Fruit fly (Drosophila melanogaster) whole organism, embryonic: Measurements from ENCODE around the gene CG5386.

ENCODE experiments used
- Abd-B ChIP-seq: fragments of 200-800 bp; sonication (Bioruptor generic); optimal IDR thresholded peaks from 2 replicates; lab custom pipeline; 2018; ENCODE audit warnings: missing biosample characterization, mild to moderate bottlenecking, missing genetic modification characterization, moderate library complexity
- Antp ChIP-seq: fragments of 200-800 bp; sonication (Bioruptor generic); optimal IDR thresholded peaks from 3 replicates; lab custom pipeline; 2016; ENCODE audit warnings: missing biosample characterization, missing genetic modification characterization
- BtbVII ChIP-seq: fragments of 200-800 bp; sonication (Bioruptor generic); optimal IDR thresholded peaks from 3 replicates; lab custom pipeline; 2017; ENCODE audit warnings: missing biosample characterization, mild to moderate bottlenecking, missing genetic modification characterization
- Bteb2 ChIP-seq: fragments of 200-800 bp; sonication (Bioruptor generic); optimal IDR thresholded peaks from 2 replicates; lab custom pipeline; 2016; ENCODE audit warnings: missing biosample characterization, missing genetic modification characterization
- CG10147 ChIP-seq: fragments of 200-800 bp; sonication (Bioruptor generic); optimal IDR thresholded peaks from 2 replicates; lab custom pipeline; 2019; ENCODE audit warnings: missing biosample characterization, mild to moderate bottlenecking, missing genetic modification characterization, moderate library complexity
- CG11247 ChIP-seq: fragments of 200-800 bp; sonication (Bioruptor generic); IDR thresholded peaks from 2 replicates; pipeline ENCODE4 v1.3.6; 2022; ENCODE audit warnings: missing biosample characterization, missing genetic modification characterization
- CG12071 ChIP-seq: fragments of 200-800 bp; sonication (Bioruptor generic); optimal IDR thresholded peaks from 3 replicates; lab custom pipeline; 2018; ENCODE audit warnings: missing biosample characterization, mild to moderate bottlenecking, missing genetic modification characterization
- CG12299 ChIP-seq: fragments of 200-800 bp; sonication (Bioruptor generic); optimal IDR thresholded peaks from 2 replicates; lab custom pipeline; 2018; ENCODE audit warnings: missing biosample characterization, mild to moderate bottlenecking, missing genetic modification characterization
- CG14441 ChIP-seq: fragments of 200-800 bp; sonication (Bioruptor generic); IDR thresholded peaks from 2 replicates; pipeline ENCODE4 v1.3.6; 2022; ENCODE audit warnings: missing biosample characterization, missing genetic modification characterization
- CG15696 ChIP-seq: fragments of 200-800 bp; sonication (Bioruptor generic); optimal IDR thresholded peaks from 2 replicates; lab custom pipeline; 2019; ENCODE audit warnings: missing biosample characterization, mild to moderate bottlenecking, missing genetic modification characterization, moderate library complexity
- CG17912 ChIP-seq: fragments of 200-800 bp; sonication (Bioruptor generic); optimal IDR thresholded peaks from 2 replicates; lab custom pipeline; 2018; ENCODE audit warnings: missing biosample characterization, mild to moderate bottlenecking, missing genetic modification characterization
- CG2129 ChIP-seq: fragments of 200-800 bp; sonication (Bioruptor generic); IDR thresholded peaks from 2 replicates; pipeline ENCODE4 v1.3.6; 2022; ENCODE audit warnings: missing biosample characterization, missing genetic modification characterization; ENCODE audit not compliant: partially characterized antibody
- CG32532 ChIP-seq: fragments of 200-800 bp; sonication (Bioruptor generic); IDR thresholded peaks from 2 replicates; pipeline ENCODE4 v1.3.6; 2022; ENCODE audit warnings: missing biosample characterization, missing genetic modification characterization
- CG5180 ChIP-seq: fragments of 200-800 bp; sonication (Bioruptor generic); optimal IDR thresholded peaks from 3 replicates; lab custom pipeline; 2017; ENCODE audit warnings: missing biosample characterization, missing genetic modification characterization, mild to moderate bottlenecking, moderate library complexity, missing genetic modification reagents
- CG6683 ChIP-seq: fragments of 200-800 bp; sonication (Bioruptor generic); optimal IDR thresholded peaks from 2 replicates; lab custom pipeline; 2017; ENCODE audit warnings: missing biosample characterization, mild to moderate bottlenecking, missing genetic modification characterization, missing genetic modification reagents
- Camta ChIP-seq: fragments of 200-800 bp; sonication (Bioruptor generic); optimal IDR thresholded peaks from 2 replicates; lab custom pipeline; 2016; ENCODE audit warnings: missing biosample characterization, missing genetic modification characterization
- Dip3 ChIP-seq: fragments of 200-800 bp; sonication (Bioruptor generic); optimal IDR thresholded peaks from 3 replicates; lab custom pipeline; 2016; ENCODE audit warnings: missing biosample characterization, missing genetic modification characterization
- ERR ChIP-seq: fragments of 200-800 bp; sonication (Bioruptor generic); optimal IDR thresholded peaks from 2 replicates; lab custom pipeline; 2016; ENCODE audit warnings: missing biosample characterization, missing genetic modification characterization
- Gug ChIP-seq: fragments of 200-800 bp; sonication (Bioruptor generic); IDR thresholded peaks from 4 replicates; pipeline ENCODE4 v1.3.6; 2022; ENCODE audit warnings: missing biosample characterization, missing genetic modification characterization
- MBD-R2 ChIP-seq: fragments of 200-800 bp; sonication (Bioruptor generic); IDR thresholded peaks from 2 replicates; pipeline ENCODE4 v1.3.6; 2022; ENCODE audit warnings: missing biosample characterization, missing genetic modification characterization
- MTF-1 ChIP-seq: fragments of 200-800 bp; sonication (Bioruptor generic); optimal IDR thresholded peaks from 2 replicates; lab custom pipeline; 2018; ENCODE audit warnings: missing biosample characterization, mild to moderate bottlenecking, missing genetic modification characterization, borderline replicate concordance
- NfI ChIP-seq: fragments of 200-800 bp; sonication (Bioruptor generic); optimal IDR thresholded peaks from 3 replicates; lab custom pipeline; 2018; ENCODE audit warnings: missing biosample characterization, mild to moderate bottlenecking, missing genetic modification characterization, moderate library complexity
- Optix ChIP-seq: fragments of 200-800 bp; sonication (Bioruptor generic); IDR thresholded peaks from 3 replicates; pipeline ENCODE4 v1.3.6; 2022; ENCODE audit warnings: missing biosample characterization, missing genetic modification characterization
- Poxn ChIP-seq: fragments of 200-800 bp; sonication (Bioruptor generic); IDR thresholded peaks from 2 replicates; pipeline ENCODE4 v1.3.6; 2022; ENCODE audit warnings: missing biosample characterization, missing genetic modification characterization
- Ptx1 ChIP-seq: fragments of 200-800 bp; sonication (Bioruptor generic); IDR thresholded peaks from 2 replicates; pipeline ENCODE4 v1.3.6; 2022; ENCODE audit warnings: missing biosample characterization, missing genetic modification characterization
- Scr ChIP-seq: fragments of 200-800 bp; sonication (Bioruptor generic); IDR thresholded peaks from 2 replicates; pipeline ENCODE4 v1.3.6; 2022; ENCODE audit warnings: missing biosample characterization, missing genetic modification characterization; ENCODE audit not compliant: partially characterized antibody
- Sox100B ChIP-seq: fragments of 200-800 bp; sonication (Bioruptor generic); optimal IDR thresholded peaks from 3 replicates; lab custom pipeline; 2018; ENCODE audit warnings: missing biosample characterization, mild to moderate bottlenecking, missing genetic modification characterization
- Spps ChIP-seq: fragments of 200-800 bp; sonication (Bioruptor generic); optimal IDR thresholded peaks from 2 replicates; lab custom pipeline; 2018; ENCODE audit warnings: missing biosample characterization, mild to moderate bottlenecking, missing genetic modification characterization
- amos ChIP-seq: fragments of 200-800 bp; sonication (Bioruptor generic); IDR thresholded peaks from 2 replicates; pipeline ENCODE4 v1.3.6; 2022; ENCODE audit warnings: missing biosample characterization, missing genetic modification characterization; ENCODE audit not compliant: partially characterized antibody
- aop ChIP-seq: fragments of 200-800 bp; sonication (Bioruptor generic); IDR thresholded peaks from 2 replicates; pipeline ENCODE4 v1.3.6; 2022; ENCODE audit warnings: missing biosample characterization, missing genetic modification characterization
- bab2 ChIP-seq: fragments of 200-800 bp; sonication (Bioruptor generic); optimal IDR thresholded peaks from 2 replicates; lab custom pipeline; 2016; ENCODE audit warnings: missing biosample characterization, missing genetic modification characterization
- ems ChIP-seq: fragments of 200-800 bp; sonication (Bioruptor generic); optimal IDR thresholded peaks from 3 replicates; lab custom pipeline; 2016; ENCODE audit warnings: missing biosample characterization, missing genetic modification characterization
- gem ChIP-seq: fragments of 200-800 bp; sonication (Bioruptor generic); optimal IDR thresholded peaks from 2 replicates; lab custom pipeline; 2019; ENCODE audit warnings: missing biosample characterization, mild to moderate bottlenecking, missing genetic modification characterization, moderate library complexity
- hb ChIP-seq: fragments of 200-800 bp; sonication (Bioruptor generic); IDR thresholded peaks from 3 replicates; pipeline ENCODE4 v1.3.6; 2022; ENCODE audit warnings: missing biosample characterization, missing genetic modification characterization; ENCODE audit not compliant: partially characterized antibody
- her ChIP-seq: fragments of 200-800 bp; sonication (Bioruptor generic); optimal IDR thresholded peaks from 2 replicates; lab custom pipeline; 2016; ENCODE audit warnings: missing biosample characterization, missing genetic modification characterization
- jumu ChIP-seq: fragments of 200-800 bp; sonication (Bioruptor generic); optimal IDR thresholded peaks from 3 replicates; lab custom pipeline; 2016; ENCODE audit warnings: missing biosample characterization, missing genetic modification characterization
- lilli ChIP-seq: fragments of 200-800 bp; sonication (Bioruptor generic); optimal IDR thresholded peaks from 3 replicates; lab custom pipeline; 2016; ENCODE audit warnings: missing biosample characterization, missing genetic modification characterization
- maf-S ChIP-seq: fragments of 200-800 bp; sonication (Bioruptor generic); optimal IDR thresholded peaks from 2 replicates; lab custom pipeline; 2016; ENCODE audit warnings: missing biosample characterization, missing genetic modification characterization
- nerfin-1 ChIP-seq: fragments of 200-800 bp; sonication (Bioruptor generic); optimal IDR thresholded peaks from 3 replicates; lab custom pipeline; 2019; ENCODE audit warnings: missing biosample characterization, mild to moderate bottlenecking, missing genetic modification characterization, moderate library complexity
- odd ChIP-seq: fragments of 200-800 bp; sonication (Bioruptor generic); optimal IDR thresholded peaks from 2 replicates; lab custom pipeline; 2017; ENCODE audit warnings: missing biosample characterization, mild to moderate bottlenecking, missing genetic modification characterization
- onecut ChIP-seq: fragments of 200-800 bp; sonication (Bioruptor generic); IDR thresholded peaks from 2 replicates; pipeline ENCODE4 v1.3.6; 2022; ENCODE audit warnings: missing biosample characterization, missing genetic modification characterization
- ranshi ChIP-seq: fragments of 200-800 bp; sonication (Bioruptor generic); IDR thresholded peaks from 2 replicates; pipeline ENCODE4 v1.3.6; 2022; ENCODE audit warnings: missing biosample characterization, missing genetic modification characterization
- seq ChIP-seq: fragments of 200-800 bp; sonication (Bioruptor generic); IDR thresholded peaks from 2 replicates; pipeline ENCODE4 v1.3.6; 2022; ENCODE audit warnings: missing biosample characterization, missing genetic modification characterization
- sisA ChIP-seq: fragments of 200-800 bp; sonication (Bioruptor generic); IDR thresholded peaks from 2 replicates; pipeline ENCODE4 v1.3.6; 2022; ENCODE audit warnings: missing biosample characterization, missing genetic modification characterization
- sr ChIP-seq: fragments of 200-800 bp; sonication (Bioruptor generic); IDR thresholded peaks from 3 replicates; pipeline ENCODE4 v1.3.6; 2022; ENCODE audit warnings: missing biosample characterization, missing genetic modification characterization
- tin ChIP-seq: fragments of 200-800 bp; sonication (Bioruptor generic); optimal IDR thresholded peaks from 3 replicates; lab custom pipeline; 2016; ENCODE audit warnings: missing biosample characterization, missing genetic modification characterization
- tna ChIP-seq: fragments of 200-800 bp; sonication (Bioruptor generic); IDR thresholded peaks from 2 replicates; pipeline ENCODE4 v1.3.6; 2022; ENCODE audit warnings: missing biosample characterization, missing genetic modification characterization; ENCODE audit not compliant: partially characterized antibody
- unpg ChIP-seq: fragments of 200-800 bp; sonication (Bioruptor generic); optimal IDR thresholded peaks from 3 replicates; lab custom pipeline; 2018; ENCODE audit warnings: missing biosample characterization, mild to moderate bottlenecking, missing genetic modification characterization, moderate library complexity
- wek ChIP-seq: fragments of 200-800 bp; sonication (Bioruptor generic); optimal IDR thresholded peaks from 3 replicates; lab custom pipeline; 2018; ENCODE audit warnings: missing biosample characterization, mild to moderate bottlenecking, missing genetic modification characterization, moderate library complexity
- wor ChIP-seq: fragments of 200-800 bp; sonication (Bioruptor generic); IDR thresholded peaks from 2 replicates; pipeline ENCODE4 v1.3.6; 2022; ENCODE audit warnings: missing biosample characterization, missing genetic modification characterization

The CG5386 gene

DNA sequence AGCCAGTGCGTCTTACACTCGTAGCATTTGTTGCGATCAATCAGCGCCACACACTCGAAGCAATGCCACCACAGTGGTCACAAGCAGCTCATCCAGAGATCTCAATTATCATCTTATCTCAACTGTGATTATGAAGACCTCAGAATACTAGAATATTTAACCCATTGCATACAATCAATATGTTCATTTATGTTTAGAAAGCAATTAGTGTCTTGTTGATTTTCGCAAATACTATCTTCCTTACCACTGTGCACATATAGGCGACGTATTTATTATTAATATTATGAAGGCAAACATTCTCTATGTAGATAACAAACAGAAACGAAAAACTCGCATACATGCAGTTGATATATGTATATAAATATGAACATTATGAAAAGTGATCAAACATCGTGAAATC, 16.8 kb upstream of the CG5386 start (continued):
- TF ChIP-seq wek (peak; percentile 58), NfI (GFP tag; lab: Kevin White, UChicago) (peak; percentile 53), unpg (GFP tag; lab: Kevin White, UChicago) (peak; percentile 69), onecut (GFP tag; lab: Robert Waterston, UW) (peak; percentile 38), tin (GFP tag; lab: Kevin White, UChicago) (peak; percentile 49), jumu (GFP tag; lab: Kevin White, UChicago) (no peak), Dip3 (no peak), Optix (GFP tag; lab: Robert Waterston, UW) (peak; percentile 60; the same call in 1 of the 3 replicates), BtbVII (peak; percentile 46), her (no peak), Bteb2 (peak; percentile 36), Gug (GFP tag; lab: Robert Waterston, UW) (peak; percentile 33; the same call in 1 of the 4 replicates), Sox100B (peak; percentile 77), CG10147 (GFP tag; lab: Kevin White, UChicago) (peak; percentile 40), CG5180 (GFP tag; lab: Kevin White, UChicago) (peak; percentile 22), CG6683 (GFP tag; lab: Kevin White, UChicago) (peak; percentile 38), seq (GFP tag; lab: Robert Waterston, UW) (peak; percentile 54; the same call in 1 of the 2 replicates), gem (tag; lab: Kevin White, UChicago) (peak; percentile 82), CG11247 (GFP tag; lab: Robert Waterston, UW) (peak; percentile 77), ems (GFP tag; lab: Kevin White, UChicago) (peak; percentile 56), CG14441 (GFP tag; lab: Robert Waterston, UW) (peak; percentile 82), Camta (GFP tag; lab: Kevin White, UChicago) (peak; percentile 38), Antp (peak; percentile 20), hb (GFP tag; lab: Robert Waterston, UW) (no peak), CG32532 (GFP tag; lab: Robert Waterston, UW) (peak; percentile 73), tna (no peak), CG12071 (GFP tag; lab: Kevin White, UChicago) (peak; percentile 57), CG12299 (no peak), MTF-1 (peak; percentile 44), aop (GFP tag; lab: Robert Waterston, UW) (no peak), Spps (tag; lab: Kevin White, UChicago) (peak; percentile 82), ERR (GFP tag; lab: Kevin White, UChicago) (no peak), amos (GFP tag; lab: Robert Waterston, UW) (no peak), nerfin-1 (peak; percentile 69), CG17912 (GFP tag; lab: Kevin White, UChicago) (no peak), Abd-B (GFP tag; lab: Kevin White, UChicago) (no peak), sisA (peak; percentile 46; the same call in 1 of the 2 replicates), wor (GFP tag; lab: Robert Waterston, UW) (0 out of 2 replicates have a peak, but pooled peaks have one; percentile 16), CG2129 (GFP tag; lab: Robert Waterston, UW) (no peak), Ptx1 (peak; percentile 77), odd (GFP tag; lab: Kevin White, UChicago) (peak; percentile 55), Scr (GFP tag; lab: Robert Waterston, UW) (no peak), ranshi (GFP tag; lab: Robert Waterston, UW) (peak; percentile 56), CG15696 (peak; percentile 89), sr (peak; percentile 22; the same call in 1 of the 3 replicates), maf-S (GFP tag; lab: Kevin White, UChicago) (peak; percentile 12), MBD-R2 (GFP tag; lab: Robert Waterston, UW) (peak; percentile 18; the same call in 1 of the 2 replicates), lilli (GFP tag; lab: Kevin White, UChicago) (peak; percentile 52), bab2 (GFP tag; lab: Kevin White, UChicago) (peak; percentile 70), Poxn (no peak)
